Worm (Caenorhabditis elegans): ENCODE results near the gene F38H4.3.

The F38H4.3 gene

ce11 chrIV:11893336-11893735 lies 51.1 kb downstream of the F38H4.3 start:
- TF ChIP-seq F52B5.7 (tag; optimal IDR thresholded peaks at IDR 0.05) (no peak), ztf-28 (GFP tag; IDR thresholded peaks at IDR 0.05) (no peak), rpc-1 (optimal IDR thresholded peaks at IDR 0.05) (no peak), rpc-1 (tag; optimal IDR thresholded peaks at IDR 0.05) (no peak), dox-1 (GFP tag; IDR thresholded peaks at IDR 0.05) (no peak), ceh-79 (tag; optimal IDR thresholded peaks at IDR 0.05) (no peak), attf-3 (GFP tag; conservative IDR thresholded peaks at IDR 0.05) (no peak), F55B11.4 (tag; optimal IDR thresholded peaks at IDR 0.05; ENCODE audit: borderline replicate concordance, insufficient read depth) (no peak), nhr-90 (tag; optimal IDR thresholded peaks at IDR 0.05) (no peak), dpff-1 (tag; optimal IDR thresholded peaks at IDR 0.05) (no peak), egrh-3 (GFP tag; IDR thresholded peaks at IDR 0.05) (no peak), mel-28 (tag; optimal IDR thresholded peaks at IDR 0.05; ENCODE audit: borderline replicate concordance) (no peak), ztf-3 (GFP tag; optimal IDR thresholded peaks at IDR 0.05) (no peak), Y53G8AR.9 (GFP tag; conservative IDR thresholded peaks at IDR 0.05) (no peak), egl-18 (GFP tag; IDR thresholded peaks at IDR 0.05) (no peak), atf-7 (tag; optimal IDR thresholded peaks at IDR 0.05) (no peak), C06A6.2 (GFP tag; conservative IDR thresholded peaks at IDR 0.05) (no peak), somi-1 (GFP tag; optimal IDR thresholded peaks at IDR 0.05) (no peak), hlh-12 (tag; optimal IDR thresholded peaks at IDR 0.05) (no peak), attf-5 (GFP tag; optimal IDR thresholded peaks at IDR 0.05) (no peak), let-607 (tag; optimal IDR thresholded peaks at IDR 0.05) (no peak)

Measured in whole organism, young adult.